Worm (Caenorhabditis elegans): ENCODE measurements around the gene Y39B6A.34.

DNA sequence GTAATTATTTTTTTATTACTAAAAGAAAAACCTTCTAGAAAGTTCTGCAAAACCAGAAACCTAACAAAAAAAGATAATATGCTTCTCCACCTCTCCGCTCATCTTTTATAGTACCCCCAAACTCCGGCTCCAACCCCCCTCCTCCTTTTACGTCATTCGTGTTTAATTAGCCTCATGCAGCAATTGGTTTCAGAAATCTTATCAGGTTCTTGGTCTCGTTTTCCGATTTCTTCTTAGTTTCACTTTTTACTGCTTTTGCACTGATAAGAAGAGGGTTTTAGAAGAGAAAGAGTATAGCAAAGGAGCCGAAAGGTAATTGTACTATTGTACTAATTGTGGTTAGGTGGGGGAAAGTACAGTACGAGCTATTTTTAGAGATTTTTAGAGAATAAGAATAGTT lies 50.6 kb downstream of the Y39B6A.34 start:
- TF ChIP-seq flh-1 (GFP tag; optimal IDR thresholded peaks at IDR 0.05) (no peak), unc-62 (GFP tag; optimal IDR thresholded peaks at IDR 0.05) (no peak), elt-3 (tag; optimal IDR thresholded peaks at IDR 0.05) (no peak), elt-1 (tag; optimal IDR thresholded peaks at IDR 0.05; ENCODE audit: borderline replicate concordance, insufficient read depth) (no peak)
